Worm (Caenorhabditis elegans) whole organism, midembryonic: ENCODE measurements around the gene Y50D4A.4.

Experiments
- T22C8.4 ChIP-seq: fragments of 200-800 bp; sonication (Bioruptor generic); IDR thresholded peaks from 2 replicates; pipeline ENCODE4 v1.3.6; 2022; ENCODE audit warnings: missing genetic modification characterization, missing compliant biosample characterization
- flt-1 ChIP-seq: fragments of 200-800 bp; sonication (Bioruptor generic); IDR thresholded peaks from 2 replicates; pipeline ENCODE4 v1.3.6; 2022; ENCODE audit warnings: missing genetic modification characterization, missing compliant biosample characterization
- klf-2 ChIP-seq: fragments of 200-800 bp; sonication (Bioruptor generic); conservative IDR thresholded peaks from 2 replicates; pipeline ENCODE4 v1.3.6; 2022; ENCODE audit warnings: missing genetic modification reagents, missing genetic modification characterization, missing compliant biosample characterization
- ref-1 ChIP-seq: fragments of 200-800 bp; sonication (Bioruptor generic); conservative IDR thresholded peaks from 2 replicates; pipeline ENCODE4 v1.3.6; 2022; ENCODE audit warnings: missing genetic modification reagents, missing genetic modification characterization, missing compliant biosample characterization
- ztf-23 ChIP-seq: fragments of 200-800 bp; sonication (Bioruptor generic); IDR thresholded peaks from 2 replicates; pipeline ENCODE4 v1.3.6; 2022; ENCODE audit warnings: missing genetic modification reagents, missing genetic modification characterization, missing compliant biosample characterization
- ztf-29 ChIP-seq: fragments of 200-800 bp; sonication (Bioruptor generic); IDR thresholded peaks from 2 replicates; pipeline ENCODE4 v1.3.6; 2022; ENCODE audit warnings: missing genetic modification reagents, missing genetic modification characterization, missing compliant biosample characterization

- TF ChIP-seq ref-1 (GFP tag; lab: Robert Waterston, UW) (no peak), ztf-23 (GFP tag; lab: Robert Waterston, UW) (no peak), flt-1 (GFP tag; lab: Robert Waterston, UW) (no peak), klf-2 (GFP tag; lab: Robert Waterston, UW) (no peak), ztf-29 (no peak), T22C8.4 (GFP tag; lab: Robert Waterston, UW) (no peak)
These were observed 30.7 kb downstream of the Y50D4A.4 start, which contains the start of gene ptr-16 for ce11 chrV:1165090-1165761.
